Worm (Caenorhabditis elegans): ENCODE data around the gene mig-14.

DNA sequence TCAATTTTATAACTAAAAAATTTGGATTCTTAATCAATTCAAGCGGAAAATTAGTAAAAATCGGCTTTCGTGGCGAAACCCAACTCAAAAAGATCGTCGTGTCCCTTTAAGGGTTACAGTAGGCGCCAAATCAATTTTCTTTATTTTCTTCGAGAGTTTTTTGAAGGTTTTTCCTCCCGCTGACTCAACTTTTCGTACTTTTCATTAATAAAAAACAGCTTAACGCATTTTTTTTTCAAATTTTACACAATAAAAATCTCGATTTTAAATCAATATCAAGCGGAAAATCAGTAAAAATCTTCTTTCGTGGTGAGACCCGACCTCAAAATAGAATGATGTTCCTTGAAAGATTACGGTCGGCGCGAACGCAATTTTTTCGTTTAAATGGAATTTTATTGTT, 9.4 kb upstream of the mig-14 start:
- no peak for TF ChIP-seq ceh-9 (tag; optimal IDR thresholded peaks at IDR 0.05)
- TF ChIP-seq ama-1 (optimal IDR thresholded peaks at IDR 0.05) = no peak
